Worm (Caenorhabditis elegans) whole organism, early embryonic: Measurements from ENCODE around the gene rimb-1.

Experiments used
- B0310.2 ChIP-seq: sonication (generic microtip); optimal IDR thresholded peaks from 2 replicates; lab custom pipeline; 2016; ENCODE audit warnings: mild to moderate bottlenecking, missing genetic modification characterization, missing compliant biosample characterization
- F13C5.2 ChIP-seq: sonication (generic microtip); optimal IDR thresholded peaks from 2 replicates; lab custom pipeline; 2017; ENCODE audit warnings: mild to moderate bottlenecking, missing genetic modification characterization, inconsistent platforms, missing compliant biosample characterization
- aly-1 ChIP-seq: sonication (generic microtip); optimal IDR thresholded peaks from 2 replicates; lab custom pipeline; 2016; ENCODE audit warnings: missing genetic modification characterization, missing compliant biosample characterization
- ama-1 ChIP-seq: fragments of 150-350 bp; optimal IDR thresholded peaks from 2 replicates; lab custom pipeline; 2014
- ceh-13 ChIP-seq: fragments of 200-800 bp; sonication (Bioruptor generic); optimal IDR thresholded peaks from 2 replicates; lab custom pipeline; 2018; ENCODE audit warnings: mild to moderate bottlenecking, missing genetic modification characterization, missing compliant biosample characterization
- ceh-36 ChIP-seq: sonication (generic microtip); optimal IDR thresholded peaks from 2 replicates; lab custom pipeline; 2016; ENCODE audit warnings: missing genetic modification characterization, inconsistent platforms, missing compliant biosample characterization
- ets-7 ChIP-seq: sonication (generic microtip); optimal IDR thresholded peaks from 2 replicates; lab custom pipeline; 2016; ENCODE audit warnings: missing genotype, missing genetic modification characterization, missing compliant biosample characterization
- hmg-4 ChIP-seq: fragments of 200-800 bp; sonication (Bioruptor generic); optimal IDR thresholded peaks from 2 replicates; lab custom pipeline; 2018; ENCODE audit warnings: mild to moderate bottlenecking, missing genetic modification characterization, missing compliant biosample characterization
- hnd-1 ChIP-seq: sonication (generic microtip); optimal IDR thresholded peaks from 2 replicates; lab custom pipeline; 2016; ENCODE audit warnings: missing genetic modification characterization, missing compliant biosample characterization
- pes-1 ChIP-seq: fragments of 200-800 bp; sonication (Bioruptor generic); IDR thresholded peaks from 2 replicates; pipeline ENCODE4 v1.3.6; 2022; ENCODE audit warnings: missing genetic modification reagents, missing genetic modification characterization, missing compliant biosample characterization
- scrt-1 ChIP-seq: fragments of 200-800 bp; sonication (Bioruptor generic); IDR thresholded peaks from 2 replicates; pipeline ENCODE4 v1.3.6; 2022; ENCODE audit warnings: missing genetic modification characterization, missing compliant biosample characterization
- tbx-37 ChIP-seq: fragments of 200-800 bp; sonication (Bioruptor generic); conservative IDR thresholded peaks from 2 replicates; pipeline ENCODE4 v1.3.6; 2022; ENCODE audit warnings: missing genetic modification reagents, missing genetic modification characterization, missing compliant biosample characterization
- tra-4 ChIP-seq: sonication (generic microtip); optimal IDR thresholded peaks from 2 replicates; lab custom pipeline; 2017; ENCODE audit warnings: missing genetic modification characterization, missing compliant biosample characterization

DNA sequence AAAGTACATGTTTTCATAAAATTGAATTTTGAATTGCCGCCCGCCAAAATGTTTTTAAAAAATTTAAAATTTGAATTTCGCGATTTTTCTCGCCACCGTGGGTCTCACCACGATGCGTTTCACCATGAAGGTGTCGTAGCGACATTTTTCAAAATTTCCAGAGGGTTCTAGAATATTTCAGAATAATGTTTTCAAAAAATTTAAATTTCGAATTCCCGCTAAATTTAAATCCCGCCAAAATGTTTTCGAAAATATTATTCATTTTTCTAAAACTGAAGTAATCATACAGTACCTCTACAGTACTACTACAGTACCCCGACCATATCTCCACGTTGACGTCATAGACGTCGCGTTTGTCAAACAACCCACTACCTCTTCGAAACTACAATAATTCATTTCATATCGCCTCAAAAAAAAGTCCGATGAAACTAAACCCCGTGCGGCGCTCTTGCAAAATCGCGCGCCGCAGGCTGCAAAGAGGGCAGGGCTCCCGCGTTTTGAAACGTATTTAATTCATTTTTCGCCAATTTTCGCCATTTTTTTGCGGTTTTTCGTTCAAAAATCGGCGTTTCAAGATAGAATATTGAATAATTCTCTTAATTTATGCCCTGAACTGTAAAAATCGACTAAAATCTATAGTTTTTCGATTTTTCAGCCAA, 36.3 kb downstream of the rimb-1 start, which contains the start of the genes pvf-1 and Y39A3CL.7:
- peak; percentile 63 for TF ChIP-seq F13C5.2 (tag; lab: Kevin White, UChicago)
- TF ChIP-seq ama-1 (lab: Kevin White, UChicago) = no peak
- TF ChIP-seq hmg-4 (GFP tag; lab: Kevin White, UChicago) = peak; percentile 40
- TF ChIP-seq tra-4 (tag; lab: Kevin White, UChicago) = no peak
- peak; percentile 54 for TF ChIP-seq ets-7 (tag; lab: Kevin White, UChicago)
- TF ChIP-seq hnd-1 = peak; percentile 39
- TF ChIP-seq pes-1 (GFP tag; lab: Robert Waterston, UW) = peak; percentile 77
- TF ChIP-seq ceh-36 = peak; percentile 60
- peak; percentile 20 for TF ChIP-seq ceh-13
- TF ChIP-seq B0310.2 (tag; lab: Kevin White, UChicago) = no peak
- peak; percentile 52; the same call in 1 of the 2 replicates for TF ChIP-seq tbx-37 (GFP tag; lab: Robert Waterston, UW)
- peak; percentile 68; the same call in 1 of the 2 replicates for TF ChIP-seq scrt-1 (GFP tag; lab: Robert Waterston, UW)
- TF ChIP-seq aly-1 (tag; lab: Kevin White, UChicago) = no peak
